Fruit fly (Drosophila melanogaster) whole organism, embryonic: ENCODE measurements around the gene WDR79.

Experiments
- Aef1 ChIP-seq: fragments of 200-800 bp; sonication (Bioruptor generic); IDR thresholded peaks from 3 replicates; pipeline ENCODE4 v1.3.6; 2022; ENCODE audit warnings: missing biosample characterization, missing genetic modification characterization
- B-H1 ChIP-seq: fragments of 200-800 bp; sonication (Bioruptor generic); IDR thresholded peaks from 3 replicates; pipeline ENCODE4 v1.3.6; 2022; ENCODE audit warnings: missing biosample characterization, missing genetic modification characterization
- CG11696 ChIP-seq: fragments of 200-800 bp; sonication (Bioruptor generic); IDR thresholded peaks from 2 replicates; pipeline ENCODE4 v1.3.6; 2022; ENCODE audit warnings: missing biosample characterization, missing genetic modification characterization
- CG16863 ChIP-seq: fragments of 200-800 bp; sonication (Bioruptor generic); optimal IDR thresholded peaks from 3 replicates; lab custom pipeline; 2016; ENCODE audit warnings: missing biosample characterization, missing genetic modification characterization
- CG17186 ChIP-seq: fragments of 200-800 bp; sonication (Bioruptor generic); optimal IDR thresholded peaks from 3 replicates; lab custom pipeline; 2017; ENCODE audit warnings: missing biosample characterization, missing genetic modification reagents, missing genetic modification characterization
- CG17568 ChIP-seq: fragments of 200-800 bp; sonication (Bioruptor generic); optimal IDR thresholded peaks from 2 replicates; lab custom pipeline; 2018; ENCODE audit warnings: missing biosample characterization, mild to moderate bottlenecking, missing genetic modification characterization, moderate library complexity
- CG1832 ChIP-seq: fragments of 200-800 bp; sonication (Bioruptor generic); optimal IDR thresholded peaks from 2 replicates; lab custom pipeline; 2017; ENCODE audit warnings: missing biosample characterization, mild to moderate bottlenecking, missing genetic modification characterization, inconsistent platforms
- CG2129 ChIP-seq: fragments of 200-800 bp; sonication (Bioruptor generic); IDR thresholded peaks from 2 replicates; pipeline ENCODE4 v1.3.6; 2022; ENCODE audit warnings: missing biosample characterization, missing genetic modification characterization; ENCODE audit not compliant: partially characterized antibody
- CG4360 ChIP-seq: fragments of 200-800 bp; sonication (Bioruptor generic); IDR thresholded peaks from 2 replicates; pipeline ENCODE4 v1.3.6; 2022; ENCODE audit warnings: missing biosample characterization, missing genetic modification characterization
- CG4707 ChIP-seq: fragments of 200-800 bp; sonication (Bioruptor generic); optimal IDR thresholded peaks from 2 replicates; lab custom pipeline; 2018; ENCODE audit warnings: missing biosample characterization, mild to moderate bottlenecking, missing genetic modification characterization, moderate library complexity
- CG6254 ChIP-seq: fragments of 200-800 bp; sonication (Bioruptor generic); optimal IDR thresholded peaks from 3 replicates; lab custom pipeline; 2017; ENCODE audit warnings: mild to moderate bottlenecking, missing biosample characterization, missing genetic modification reagents, missing genetic modification characterization
- CG6854 ChIP-seq: fragments of 200-800 bp; sonication (Bioruptor generic); optimal IDR thresholded peaks from 3 replicates; lab custom pipeline; 2017; ENCODE audit warnings: missing biosample characterization, mild to moderate bottlenecking, missing genetic modification characterization
- CG7987 ChIP-seq: fragments of 200-800 bp; sonication (Bioruptor generic); optimal IDR thresholded peaks from 2 replicates; lab custom pipeline; 2018; ENCODE audit warnings: missing biosample characterization, mild to moderate bottlenecking, missing genetic modification characterization, moderate library complexity
- CG8944 ChIP-seq: fragments of 200-800 bp; sonication (Bioruptor generic); optimal IDR thresholded peaks from 3 replicates; lab custom pipeline; 2016; ENCODE audit warnings: missing biosample characterization, missing genetic modification characterization
- CG9437 ChIP-seq: fragments of 200-800 bp; sonication (Bioruptor generic); optimal IDR thresholded peaks from 2 replicates; lab custom pipeline; 2018; ENCODE audit warnings: missing biosample characterization, mild to moderate bottlenecking, missing genetic modification characterization
- CG9876 ChIP-seq: fragments of 200-800 bp; sonication (Bioruptor generic); optimal IDR thresholded peaks from 2 replicates; lab custom pipeline; 2016; ENCODE audit warnings: missing biosample characterization, missing genetic modification characterization
- CG9932 ChIP-seq: fragments of 200-800 bp; sonication (Bioruptor generic); IDR thresholded peaks from 2 replicates; pipeline ENCODE4 v1.3.6; 2022; ENCODE audit warnings: missing biosample characterization, missing genetic modification characterization
- CHES-1-like ChIP-seq: fragments of 200-800 bp; sonication (Bioruptor generic); optimal IDR thresholded peaks from 2 replicates; lab custom pipeline; 2016; ENCODE audit warnings: missing biosample characterization, missing genetic modification characterization
- CkIIα-i1 ChIP-seq: fragments of 200-800 bp; sonication (Bioruptor generic); IDR thresholded peaks from 2 replicates; pipeline ENCODE4 v1.3.6; 2022; ENCODE audit warnings: missing biosample characterization, missing genetic modification characterization
- Deaf1 ChIP-seq: fragments of 200-800 bp; optimal IDR thresholded peaks from 3 replicates; lab custom pipeline; 2019; ENCODE audit warnings: missing biosample characterization, mild to moderate bottlenecking, missing genetic modification characterization, moderate library complexity
- Dll ChIP-seq: fragments of 200-800 bp; sonication (Bioruptor generic); IDR thresholded peaks from 4 replicates; pipeline ENCODE4 v1.3.6; 2022; ENCODE audit warnings: missing biosample characterization, missing genetic modification characterization; ENCODE audit not compliant: partially characterized antibody
- Eip74EF ChIP-seq, 2 experiments: fragments of 200-800 bp in 1 of 2; fragments of >200 bp in 1 of 2; sonication (Bioruptor generic) in 1 of 2; optimal IDR thresholded peaks; 2 replicates each; lab custom pipeline; 2017 to 2019; ENCODE audit warnings: missing biosample characterization in 2 of 2, missing genetic modification characterization in 2 of 2, mild to moderate bottlenecking in 1 of 2, moderate library complexity in 1 of 2
- Elba2 ChIP-seq: fragments of 200-800 bp; sonication (Bioruptor generic); optimal IDR thresholded peaks from 3 replicates; lab custom pipeline; 2016; ENCODE audit warnings: missing biosample characterization, missing genetic modification characterization
- HHEX ChIP-seq: fragments of 200-800 bp; sonication (Bioruptor generic); optimal IDR thresholded peaks from 3 replicates; lab custom pipeline; 2017; ENCODE audit warnings: missing biosample characterization, mild to moderate bottlenecking, missing genetic modification characterization, missing genetic modification reagents
- HLHmδ ChIP-seq: fragments of 200-800 bp; sonication (Bioruptor generic); optimal IDR thresholded peaks from 2 replicates; lab custom pipeline; 2018; ENCODE audit warnings: missing biosample characterization, mild to moderate bottlenecking, missing genetic modification characterization, moderate library complexity
- Hmr ChIP-seq: fragments of 200-800 bp; sonication (Bioruptor generic); optimal IDR thresholded peaks from 3 replicates; lab custom pipeline; 2017; ENCODE audit warnings: mild to moderate bottlenecking, missing biosample characterization, missing genetic modification reagents, missing genetic modification characterization
- Lpt ChIP-seq: fragments of >200 bp; optimal IDR thresholded peaks from 2 replicates; lab custom pipeline; 2018; ENCODE audit warnings: missing biosample characterization, missing genetic modification characterization
- MBD-R2 ChIP-seq: fragments of 200-800 bp; sonication (Bioruptor generic); IDR thresholded peaks from 2 replicates; pipeline ENCODE4 v1.3.6; 2022; ENCODE audit warnings: missing biosample characterization, missing genetic modification characterization
- Mad ChIP-seq: fragments of 200-800 bp; sonication (Bioruptor generic); optimal IDR thresholded peaks from 2 replicates; lab custom pipeline; 2016; ENCODE audit warnings: missing biosample characterization, missing genetic modification characterization
- Myb ChIP-seq: fragments of 200-800 bp; sonication (Bioruptor generic); optimal IDR thresholded peaks from 2 replicates; lab custom pipeline; 2016; ENCODE audit warnings: missing biosample characterization, missing genetic modification characterization
- Oaz ChIP-seq: fragments of 200-800 bp; sonication (Bioruptor generic); IDR thresholded peaks from 2 replicates; pipeline ENCODE4 v1.3.6; 2022; ENCODE audit warnings: missing biosample characterization, missing genetic modification characterization
- Ssrp ChIP-seq: fragments of 200-800 bp; sonication (Bioruptor generic); optimal IDR thresholded peaks from 2 replicates; lab custom pipeline; 2018; ENCODE audit warnings: missing biosample characterization, mild to moderate bottlenecking, missing genetic modification characterization, moderate library complexity
- bsh ChIP-seq, 2 experiments: fragments of 200-800 bp; sonication (Bioruptor generic); optimal IDR thresholded peaks; 2 replicates each; lab custom pipeline; 2017 to 2018; ENCODE audit warnings: mild to moderate bottlenecking in 2 of 2, missing biosample characterization in 2 of 2, missing genetic modification characterization in 2 of 2, moderate library complexity in 1 of 2
- chinmo ChIP-seq: fragments of 200-800 bp; sonication (Bioruptor generic); IDR thresholded peaks from 4 replicates; pipeline ENCODE4 v1.3.6; 2022; ENCODE audit warnings: missing biosample characterization, missing genetic modification characterization; ENCODE audit not compliant: partially characterized antibody
- da ChIP-seq: fragments of 200-800 bp; sonication (Bioruptor generic); optimal IDR thresholded peaks from 2 replicates; lab custom pipeline; 2016; ENCODE audit warnings: missing biosample characterization, missing genetic modification characterization
- en ChIP-seq: fragments of 200-800 bp; sonication (Bioruptor generic); optimal IDR thresholded peaks from 2 replicates; lab custom pipeline; 2016; ENCODE audit warnings: missing biosample characterization, missing genetic modification characterization
- ewg ChIP-seq: fragments of 200-800 bp; sonication (Bioruptor generic); optimal IDR thresholded peaks from 3 replicates; lab custom pipeline; 2017; ENCODE audit warnings: mild to moderate bottlenecking, missing biosample characterization, missing genetic modification reagents, missing genetic modification characterization
- gce ChIP-seq: fragments of 200-800 bp; sonication (Bioruptor generic); IDR thresholded peaks from 3 replicates; pipeline ENCODE4 v1.3.6; 2022; ENCODE audit warnings: missing biosample characterization, missing genetic modification characterization
- lab ChIP-seq: fragments of 200-800 bp; sonication (Bioruptor generic); optimal IDR thresholded peaks from 3 replicates; lab custom pipeline; 2017; ENCODE audit warnings: missing biosample characterization, missing genetic modification characterization, mild to moderate bottlenecking, moderate library complexity, missing genetic modification reagents
- lilli ChIP-seq: fragments of 200-800 bp; sonication (Bioruptor generic); optimal IDR thresholded peaks from 3 replicates; lab custom pipeline; 2016; ENCODE audit warnings: missing biosample characterization, missing genetic modification characterization
- odd ChIP-seq: fragments of 200-800 bp; sonication (Bioruptor generic); optimal IDR thresholded peaks from 2 replicates; lab custom pipeline; 2017; ENCODE audit warnings: missing biosample characterization, mild to moderate bottlenecking, missing genetic modification characterization
- phol ChIP-seq: fragments of 200-800 bp; sonication (Bioruptor generic); optimal IDR thresholded peaks from 3 replicates; lab custom pipeline; 2018; ENCODE audit warnings: missing biosample characterization, mild to moderate bottlenecking, missing genetic modification characterization, moderate library complexity
- pita ChIP-seq: fragments of 200-800 bp; sonication (Bioruptor generic); optimal IDR thresholded peaks from 2 replicates; lab custom pipeline; 2017; ENCODE audit warnings: missing biosample characterization, mild to moderate bottlenecking, missing genetic modification characterization
- psq ChIP-seq: fragments of 200-800 bp; sonication (Bioruptor generic); optimal IDR thresholded peaks from 2 replicates; lab custom pipeline; 2017; ENCODE audit warnings: missing biosample characterization, missing genetic modification characterization
- pzg ChIP-seq: fragments of 200-800 bp; sonication (Bioruptor generic); optimal IDR thresholded peaks from 3 replicates; lab custom pipeline; 2018; ENCODE audit warnings: missing biosample characterization, mild to moderate bottlenecking, missing genetic modification characterization, moderate library complexity
- run ChIP-seq: fragments of 200-800 bp; sonication (Bioruptor generic); optimal IDR thresholded peaks from 3 replicates; lab custom pipeline; 2018; ENCODE audit warnings: missing biosample characterization, mild to moderate bottlenecking, missing genetic modification characterization
- salm ChIP-seq: fragments of 200-800 bp; sonication (Bioruptor generic); optimal IDR thresholded peaks from 2 replicates; lab custom pipeline; 2018; ENCODE audit warnings: missing biosample characterization, mild to moderate bottlenecking, missing genetic modification characterization
- vnd ChIP-seq: fragments of 200-800 bp; sonication (Bioruptor generic); IDR thresholded peaks from 3 replicates; pipeline ENCODE4 v1.3.6; 2022; ENCODE audit warnings: missing biosample characterization, missing genetic modification characterization; ENCODE audit not compliant: partially characterized antibody
- yki ChIP-seq: fragments of >200 bp; optimal IDR thresholded peaks from 3 replicates; lab custom pipeline; 2018
- zen2 ChIP-seq: fragments of 200-800 bp; sonication (Bioruptor generic); IDR thresholded peaks from 3 replicates; pipeline ENCODE4 v1.3.6; 2022; ENCODE audit warnings: missing biosample characterization, missing genetic modification characterization; ENCODE audit not compliant: partially characterized antibody

WDR79 gene

DNA sequence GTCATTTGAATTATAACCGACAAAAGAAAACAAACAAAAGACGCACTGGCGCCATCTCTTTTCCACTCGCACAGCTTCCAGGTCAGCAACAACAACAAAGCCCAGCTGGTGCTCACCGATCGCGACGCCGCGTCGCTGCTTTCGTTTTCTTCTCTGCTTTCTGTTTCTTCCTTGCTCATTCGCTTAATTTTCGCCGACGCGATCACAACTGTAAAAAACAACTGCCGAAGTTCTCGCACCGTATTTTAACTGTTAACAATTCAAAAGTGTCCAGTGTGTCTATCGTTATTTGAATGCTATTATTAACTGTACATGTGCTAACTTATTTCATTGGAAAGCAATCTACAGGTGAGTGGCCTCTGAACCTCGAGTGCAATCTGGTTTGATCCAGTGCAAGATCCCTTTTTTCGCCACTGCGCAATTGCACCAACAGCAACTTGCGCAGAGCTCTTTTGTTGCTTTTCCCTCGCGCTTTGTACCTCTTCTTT is 27.3 kb downstream of the WDR79 start, which contains the start of gene stai (continued):
- TF ChIP-seq Hmr (no peak), CG2129 (no peak), CG17568 (no peak), yki (lab: Kevin White, UChicago) (no peak), Aef1 (GFP tag; lab: Robert Waterston, UW) (0 out of 3 replicates have a peak, but pooled peaks have one; percentile 13), phol (tag; lab: Kevin White, UChicago) (no peak), chinmo (0 out of 4 replicates have a peak, but pooled peaks have one; percentile 24), ewg (no peak), Lpt (GFP tag; lab: Kevin White, UChicago) (no peak), CG9876 (GFP tag; lab: Kevin White, UChicago) (no peak), en (GFP tag; lab: Kevin White, UChicago) (no peak), run (tag; lab: Kevin White, UChicago) (no peak), salm (no peak), vnd (GFP tag; lab: Robert Waterston, UW) (no peak), psq (GFP tag; lab: Kevin White, UChicago) (no peak), Ssrp (tag; lab: Kevin White, UChicago) (no peak), CG1832 (GFP tag; lab: Kevin White, UChicago) (peak; percentile 22), CkIIα-i1 (GFP tag; lab: Robert Waterston, UW) (no peak), pzg (GFP tag; lab: Kevin White, UChicago) (no peak), Deaf1 (tag; lab: Kevin White, UChicago) (peak; percentile 12), Myb (GFP tag; lab: Kevin White, UChicago) (peak; percentile 84), CG7987 (GFP tag; lab: Kevin White, UChicago) (no peak), odd (GFP tag; lab: Kevin White, UChicago) (no peak), CG6854 (GFP tag; lab: Kevin White, UChicago) (no peak), Mad (GFP tag; lab: Kevin White, UChicago) (no peak), CHES-1-like (GFP tag; lab: Kevin White, UChicago) (no peak), CG6254 (GFP tag; lab: Kevin White, UChicago) (no peak), bsh (GFP tag; optimal IDR thresholded peaks at IDR 0.05; lab: Kevin White, UChicago) (peak in 1 of 2 experiments; percentile 58), lab (GFP tag; lab: Kevin White, UChicago) (no peak), B-H1 (GFP tag; lab: Robert Waterston, UW) (no peak), lilli (GFP tag; lab: Kevin White, UChicago) (no peak), CG9932 (GFP tag; lab: Robert Waterston, UW) (no peak), Oaz (no peak), CG9437 (GFP tag; lab: Kevin White, UChicago) (no peak), da (no peak), zen2 (GFP tag; lab: Robert Waterston, UW) (no peak), Eip74EF (GFP tag; optimal IDR thresholded peaks at IDR 0.05; lab: Kevin White, UChicago) (no peak), Dll (GFP tag; lab: Robert Waterston, UW) (0 out of 4 replicates have a peak, but pooled peaks have one; percentile 22), MBD-R2 (0 out of 2 replicates have a peak, but pooled peaks have one; percentile 12), Elba2 (GFP tag; lab: Kevin White, UChicago) (no peak), HLHmδ (GFP tag; lab: Kevin White, UChicago) (no peak), CG8944 (GFP tag; lab: Kevin White, UChicago) (no peak), gce (GFP tag; lab: Robert Waterston, UW) (no peak), CG17186 (no peak), HHEX (GFP tag; lab: Kevin White, UChicago) (no peak), pita (GFP tag; lab: Kevin White, UChicago) (no peak), CG16863 (no peak), CG11696 (GFP tag; lab: Robert Waterston, UW) (no peak), CG4360 (GFP tag; lab: Robert Waterston, UW) (peak; percentile 86), CG4707 (GFP tag; lab: Kevin White, UChicago) (no peak)
